Worm (Caenorhabditis elegans) whole organism, young adult: ENCODE results near the gene B0034.5.

Experiments
- B0035.1 ChIP-seq: sonication (generic microtip); optimal IDR thresholded peaks from 2 replicates; lab custom pipeline; 2016; ENCODE audit warnings: missing genetic modification characterization, mild to moderate bottlenecking, missing compliant biosample characterization, missing genotype, missing genetic modification reagents
- F23B12.7 ChIP-seq: sonication (generic microtip); optimal IDR thresholded peaks from 2 replicates; lab custom pipeline; 2017; ENCODE audit warnings: missing genetic modification characterization, mild to moderate bottlenecking, missing compliant biosample characterization, antibody characterized with exemption, moderate library complexity; ENCODE audit not compliant: insufficient read depth
- Y56A3A.18 ChIP-seq: fragments of 200-800 bp; sonication (Bioruptor generic); IDR thresholded peaks from 2 replicates; pipeline ENCODE4 v1.3.6; 2022; ENCODE audit warnings: missing genetic modification reagents, missing genetic modification characterization, missing compliant biosample characterization
- Y95B8A.8 ChIP-seq: fragments of 200-800 bp; sonication (Bioruptor generic); IDR thresholded peaks from 2 replicates; pipeline ENCODE4 v1.3.6; 2022; ENCODE audit warnings: missing genetic modification reagents, missing genetic modification characterization, missing compliant biosample characterization
- ZK185.1 ChIP-seq: sonication (generic microtip); optimal IDR thresholded peaks from 2 replicates; lab custom pipeline; 2016; ENCODE audit warnings: mild to moderate bottlenecking, missing genetic modification characterization, missing compliant biosample characterization; ENCODE audit not compliant: poor library complexity, severe bottlenecking
- attf-5 ChIP-seq: fragments of 200-800 bp; sonication (Bioruptor generic); optimal IDR thresholded peaks from 2 replicates; lab custom pipeline; 2018; ENCODE audit warnings: mild to moderate bottlenecking, missing genetic modification characterization, missing compliant biosample characterization
- cebp-1 ChIP-seq, 2 experiments: fragments of 200-800 bp in 1 of 2; sonication (Bioruptor generic) in 1 of 2; sonication (generic microtip) in 1 of 2; IDR thresholded peaks in 1 of 2; optimal IDR thresholded peaks in 1 of 2; 2 replicates each; pipeline versions ENCODE4 v1.3.6 to Lab custom; 2017 to 2022; ENCODE audit warnings: missing compliant biosample characterization in 2 of 2, missing genetic modification characterization in 2 of 2, mild to moderate bottlenecking in 1 of 2, missing genetic modification reagents in 1 of 2, moderate library complexity in 1 of 2
- ceh-58 ChIP-seq: fragments of 200-800 bp; sonication (Bioruptor generic); IDR thresholded peaks from 2 replicates; pipeline ENCODE4 v1.3.6; 2022; ENCODE audit warnings: missing genetic modification characterization, missing compliant biosample characterization
- die-1 ChIP-seq: sonication (generic microtip); optimal IDR thresholded peaks from 2 replicates; lab custom pipeline; 2016; ENCODE audit warnings: missing genotype, mild to moderate bottlenecking, missing genetic modification characterization, missing compliant biosample characterization
- dox-1 ChIP-seq: fragments of 200-800 bp; sonication (Bioruptor generic); IDR thresholded peaks from 2 replicates; pipeline ENCODE4 v1.3.6; 2022; ENCODE audit warnings: missing genetic modification reagents, missing genetic modification characterization, missing compliant biosample characterization
- egl-44 ChIP-seq: fragments of 200-800 bp; sonication (Bioruptor generic); IDR thresholded peaks from 2 replicates; pipeline ENCODE4 v1.3.6; 2022; ENCODE audit warnings: missing genetic modification reagents, missing genetic modification characterization, missing compliant biosample characterization
- ekl-4 ChIP-seq: fragments of 200-800 bp; sonication (Bioruptor generic); IDR thresholded peaks from 2 replicates; pipeline ENCODE4 v1.3.6; 2022; ENCODE audit warnings: missing genetic modification reagents, missing genetic modification characterization, missing compliant biosample characterization
- ets-4 ChIP-seq: fragments of 200-800 bp; sonication (Bioruptor generic); optimal IDR thresholded peaks from 2 replicates; lab custom pipeline; 2018; ENCODE audit warnings: mild to moderate bottlenecking, missing genetic modification characterization, missing compliant biosample characterization
- hmg-1.2 ChIP-seq: fragments of 200-800 bp; sonication (Bioruptor generic); IDR thresholded peaks from 2 replicates; pipeline ENCODE4 v1.3.6; 2022; ENCODE audit warnings: missing genetic modification reagents, missing genetic modification characterization, missing compliant biosample characterization
- hrde-1 ChIP-seq: sonication (generic microtip); optimal IDR thresholded peaks from 2 replicates; lab custom pipeline; 2016; ENCODE audit warnings: missing genetic modification characterization, mild to moderate bottlenecking, missing compliant biosample characterization, moderate library complexity, missing genotype, missing genetic modification reagents, borderline replicate concordance
- let-607 ChIP-seq, 2 experiments: fragments of 200-800 bp in 1 of 2; sonication (Bioruptor generic) in 1 of 2; sonication (generic microtip) in 1 of 2; optimal IDR thresholded peaks; 2 replicates each; lab custom pipeline; 2016 to 2018; ENCODE audit warnings: mild to moderate bottlenecking in 2 of 2, missing compliant biosample characterization in 2 of 2, missing genetic modification characterization in 2 of 2, moderate library complexity in 2 of 2, missing genotype in 1 of 2
- lin-40 ChIP-seq: sonication (generic microtip); optimal IDR thresholded peaks from 2 replicates; lab custom pipeline; 2016; ENCODE audit warnings: missing genetic modification characterization, mild to moderate bottlenecking, missing compliant biosample characterization, missing genotype, missing genetic modification reagents
- lin-54 ChIP-seq: fragments of 200-800 bp; sonication (Bioruptor generic); optimal IDR thresholded peaks from 2 replicates; lab custom pipeline; 2018; ENCODE audit warnings: mild to moderate bottlenecking, missing genetic modification characterization, missing compliant biosample characterization
- lsl-1 ChIP-seq: fragments of 200-800 bp; sonication (Bioruptor generic); optimal IDR thresholded peaks from 2 replicates; lab custom pipeline; 2018; ENCODE audit warnings: mild to moderate bottlenecking, missing genetic modification characterization, moderate library complexity, missing compliant biosample characterization
- nfya-1 ChIP-seq: sonication (generic microtip); optimal IDR thresholded peaks from 2 replicates; lab custom pipeline; 2017; ENCODE audit warnings: antibody characterized with exemption, missing compliant biosample characterization, missing genetic modification characterization, borderline replicate concordance; ENCODE audit not compliant: insufficient read depth
- nhr-80 ChIP-seq: sonication (generic microtip); optimal IDR thresholded peaks from 2 replicates; lab custom pipeline; 2016; ENCODE audit warnings: missing genetic modification characterization, missing compliant biosample characterization
- rcor-1 ChIP-seq: fragments of 200-800 bp; sonication (Bioruptor generic); IDR thresholded peaks from 2 replicates; pipeline ENCODE4 v1.3.6; 2022; ENCODE audit warnings: missing genetic modification reagents, missing genetic modification characterization, missing compliant biosample characterization
- rpc-1 ChIP-seq, 2 experiments: fragments of 150-350 bp in 1 of 2; sonication (generic microtip) in 1 of 2; optimal IDR thresholded peaks; 2 replicates each; lab custom pipeline; 2014 to 2018; ENCODE audit warnings: missing biosample characterization in 1 of 2, missing genetic modification characterization in 1 of 2, missing genetic modification reagents in 1 of 2, missing genotype in 1 of 2
- snpc-1.1 ChIP-seq: sonication (generic microtip); optimal IDR thresholded peaks from 2 replicates; lab custom pipeline; 2017; ENCODE audit warnings: missing genetic modification characterization, mild to moderate bottlenecking, missing compliant biosample characterization, antibody characterized with exemption, moderate library complexity, missing genotype, missing genetic modification reagents; ENCODE audit not compliant: insufficient read depth
- snpc-4 ChIP-seq, 5 experiments: fragments of 150-350 bp in 1 of 5; sonication (generic microtip) in 4 of 5; optimal IDR thresholded peaks; 2 replicates each; lab custom pipeline; 2014 to 2018; ENCODE audit warnings: missing genetic modification characterization in 5 of 5, missing biosample characterization in 3 of 5, antibody characterized with exemption in 2 of 5, mild to moderate bottlenecking in 2 of 5, missing compliant biosample characterization in 2 of 5, missing genotype in 2 of 5, moderate library complexity in 2 of 5, missing genetic modification reagents in 1 of 5
- somi-1 ChIP-seq: fragments of 200-800 bp; sonication (Bioruptor generic); optimal IDR thresholded peaks from 2 replicates; lab custom pipeline; 2018; ENCODE audit warnings: mild to moderate bottlenecking, missing genetic modification characterization, missing compliant biosample characterization
- tlf-1 ChIP-seq: fragments of 200-800 bp; sonication (Bioruptor generic); optimal IDR thresholded peaks from 2 replicates; lab custom pipeline; 2018; ENCODE audit warnings: mild to moderate bottlenecking, missing genetic modification characterization, missing compliant biosample characterization
- unc-62 ChIP-seq: fragments of 150-350 bp; optimal IDR thresholded peaks from 2 replicates; lab custom pipeline; 2014; ENCODE audit warnings: missing biosample characterization, missing genetic modification reagents, missing genetic modification characterization
- xnd-1 ChIP-seq: sonication (generic microtip); optimal IDR thresholded peaks from 2 replicates; lab custom pipeline; 2016; ENCODE audit warnings: missing genotype, missing genetic modification reagents, missing genetic modification characterization, missing compliant biosample characterization
- zim-3 ChIP-seq: sonication (generic microtip); optimal IDR thresholded peaks from 2 replicates; lab custom pipeline; 2017; ENCODE audit warnings: mild to moderate bottlenecking, missing genetic modification characterization, moderate library complexity, missing compliant biosample characterization

The B0034.5 gene

ce11 chrII:5931109-5931508, 43.7 kb downstream of the B0034.5 start (continued):
- no peak for TF ChIP-seq egl-44

DNA sequence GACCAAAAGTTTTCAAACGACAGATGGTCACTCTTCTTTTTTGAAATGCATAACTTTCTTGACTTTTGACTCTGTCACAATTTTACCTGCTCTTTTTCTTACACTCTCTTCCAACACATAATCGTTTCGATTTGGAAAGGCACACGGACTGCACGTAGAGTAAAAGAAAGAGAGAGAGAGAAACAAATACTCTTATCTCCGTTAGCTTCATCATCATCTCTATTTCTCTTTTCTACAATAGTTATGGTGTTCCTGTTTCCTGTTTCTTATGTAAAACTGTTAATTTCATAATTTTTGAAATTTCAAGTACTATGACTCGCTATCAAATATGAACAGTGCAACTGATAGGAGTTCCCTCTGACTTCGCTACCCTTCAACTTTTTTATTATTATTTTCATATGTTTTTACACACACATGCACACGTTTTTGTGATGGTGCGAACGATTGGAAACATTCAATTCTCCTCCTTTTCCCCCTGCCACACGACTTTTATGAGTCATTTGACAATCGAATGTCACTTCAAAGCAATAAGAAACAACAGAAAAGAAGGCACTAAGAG, 44.6 kb downstream of the B0034.5 start:
- peak; percentile 66; the same call in 1 of the 2 replicates for TF ChIP-seq cebp-1 (GFP tag; IDR thresholded peaks at IDR 0.05; lab: Robert Waterston, UW)
- peak; percentile 71 for TF ChIP-seq cebp-1 (tag; optimal IDR thresholded peaks at IDR 0.05; lab: Kevin White, UChicago)
- no peak for TF ChIP-seq snpc-4 (GFP tag; optimal IDR thresholded peaks at IDR 0.05; lab: Kevin White, UChicago)
- TF ChIP-seq snpc-4 (tag; optimal IDR thresholded peaks at IDR 0.05; lab: Kevin White, UChicago): peak in 1 of 4 experiments; percentile 0
- TF ChIP-seq dox-1 (GFP tag; lab: Robert Waterston, UW): peak; percentile 63; the same call in 1 of the 2 replicates
- no peak for TF ChIP-seq nfya-1 (tag; lab: Kevin White, UChicago)
- TF ChIP-seq hmg-1.2: 0 out of 2 replicates have a peak, but pooled peaks have one; percentile 6
- 0 out of 2 replicates have a peak, but pooled peaks have one; percentile 15 for TF ChIP-seq rcor-1
- TF ChIP-seq snpc-1.1 (tag; lab: Kevin White, UChicago): no peak
- TF ChIP-seq attf-5: peak; percentile 49
- TF ChIP-seq ZK185.1: peak; percentile 1
- TF ChIP-seq nhr-80 (tag; lab: Kevin White, UChicago): peak; percentile 98
- peak; percentile 66 for TF ChIP-seq unc-62 (GFP tag; lab: Kevin White, UChicago)
- TF ChIP-seq xnd-1 (tag; lab: Kevin White, UChicago): no peak
- TF ChIP-seq hrde-1: no peak
- peak; percentile 71 to 72 for TF ChIP-seq let-607 (tag; optimal IDR thresholded peaks at IDR 0.05; lab: Kevin White, UChicago)
- TF ChIP-seq lsl-1: no peak
- TF ChIP-seq lin-40 (tag; lab: Kevin White, UChicago): no peak
- TF ChIP-seq ceh-58 (GFP tag; lab: Robert Waterston, UW): no peak
- peak; percentile 27 for TF ChIP-seq F23B12.7
- peak; percentile 54 for TF ChIP-seq ets-4 (GFP tag; lab: Kevin White, UChicago)

- TF ChIP-seq ets-4 (GFP tag; lab: Kevin White, UChicago) (no peak), somi-1 (GFP tag; lab: Kevin White, UChicago) (no peak), B0035.1 (tag; lab: Kevin White, UChicago) (no peak), ekl-4 (no peak), die-1 (tag; lab: Kevin White, UChicago) (no peak), lin-40 (tag; lab: Kevin White, UChicago) (no peak), Y95B8A.8 (GFP tag; lab: Robert Waterston, UW) (no peak), tlf-1 (GFP tag; lab: Kevin White, UChicago) (no peak), Y56A3A.18 (no peak), lin-54 (GFP tag; lab: Kevin White, UChicago) (no peak), rpc-1 (optimal IDR thresholded peaks at IDR 0.05; lab: Kevin White, UChicago) (no peak), rpc-1 (tag; optimal IDR thresholded peaks at IDR 0.05; lab: Kevin White, UChicago) (no peak), zim-3 (no peak)
These were observed 46.3 kb downstream of the B0034.5 start, which contains the start of gene egl-44 for ce11 chrII:5928502-5928901. Gene egl-44 (plus strand): TSS chrII:5928802.
